Worm (Caenorhabditis elegans) whole organism, young adult: Measurements from ENCODE around the gene srb-11.
A peak's percentile ranks its signal among the peaks of the same experiment; 100 is the strongest.

ENCODE experiments used
- B0261.1 ChIP-seq: sonication (generic microtip); optimal IDR thresholded peaks from 2 replicates; lab custom pipeline; 2016; ENCODE audit warnings: mild to moderate bottlenecking, missing genetic modification characterization, moderate library complexity, missing compliant biosample characterization
- C06A6.2 ChIP-seq: fragments of 200-800 bp; sonication (Bioruptor generic); conservative IDR thresholded peaks from 2 replicates; pipeline ENCODE4 v1.3.6; 2022; ENCODE audit warnings: missing genetic modification characterization, missing compliant biosample characterization
- F33H1.4 ChIP-seq: fragments of 200-800 bp; sonication (Bioruptor generic); IDR thresholded peaks from 2 replicates; pipeline ENCODE4 v1.3.6; 2022; ENCODE audit warnings: missing genetic modification reagents, missing genetic modification characterization, missing compliant biosample characterization
- F49E8.2 ChIP-seq: sonication (generic microtip); optimal IDR thresholded peaks from 3 replicates; lab custom pipeline; 2017; ENCODE audit warnings: missing genetic modification characterization, mild to moderate bottlenecking, missing compliant biosample characterization, antibody characterized with exemption, moderate library complexity; ENCODE audit not compliant: insufficient read depth
- F52B5.7 ChIP-seq: sonication (generic microtip); optimal IDR thresholded peaks from 2 replicates; lab custom pipeline; 2016; ENCODE audit warnings: mild to moderate bottlenecking, missing genetic modification characterization, missing compliant biosample characterization
- F55B11.4 ChIP-seq: sonication (generic microtip); optimal IDR thresholded peaks from 2 replicates; lab custom pipeline; 2016; ENCODE audit warnings: missing compliant biosample characterization, missing genetic modification characterization, borderline replicate concordance; ENCODE audit not compliant: insufficient read depth
- F57C9.4 ChIP-seq: sonication (generic microtip); optimal IDR thresholded peaks from 2 replicates; lab custom pipeline; 2017; ENCODE audit warnings: mild to moderate bottlenecking, missing genetic modification characterization, missing compliant biosample characterization
- Y56A3A.18 ChIP-seq: fragments of 200-800 bp; sonication (Bioruptor generic); IDR thresholded peaks from 2 replicates; pipeline ENCODE4 v1.3.6; 2022; ENCODE audit warnings: missing genetic modification reagents, missing genetic modification characterization, missing compliant biosample characterization
- ZK185.1 ChIP-seq: sonication (generic microtip); optimal IDR thresholded peaks from 2 replicates; lab custom pipeline; 2016; ENCODE audit warnings: mild to moderate bottlenecking, missing genetic modification characterization, missing compliant biosample characterization; ENCODE audit not compliant: poor library complexity, severe bottlenecking
- aptf-2 ChIP-seq: fragments of 200-800 bp; sonication (Bioruptor generic); conservative IDR thresholded peaks from 2 replicates; pipeline ENCODE4 v1.3.6; 2022; ENCODE audit warnings: missing genetic modification reagents, missing genetic modification characterization, missing compliant biosample characterization
- aptf-3 ChIP-seq: fragments of 200-800 bp; sonication (Bioruptor generic); IDR thresholded peaks from 2 replicates; pipeline ENCODE4 v1.3.6; 2022; ENCODE audit warnings: missing genetic modification characterization, missing compliant biosample characterization
- athp-1 ChIP-seq: sonication (generic microtip); optimal IDR thresholded peaks from 2 replicates; lab custom pipeline; 2017; ENCODE audit warnings: mild to moderate bottlenecking, missing genetic modification characterization, missing compliant biosample characterization
- bed-2 ChIP-seq: fragments of 200-800 bp; sonication (Bioruptor generic); IDR thresholded peaks from 2 replicates; pipeline ENCODE4 v1.3.6; 2022; ENCODE audit warnings: missing genetic modification reagents, missing genetic modification characterization, missing compliant biosample characterization
- ceh-100 ChIP-seq: fragments of 200-800 bp; sonication (Bioruptor generic); IDR thresholded peaks from 2 replicates; pipeline ENCODE4 v1.3.6; 2022; ENCODE audit warnings: missing genetic modification reagents, missing genetic modification characterization, missing compliant biosample characterization
- ceh-58 ChIP-seq: fragments of 200-800 bp; sonication (Bioruptor generic); IDR thresholded peaks from 2 replicates; pipeline ENCODE4 v1.3.6; 2022; ENCODE audit warnings: missing genetic modification characterization, missing compliant biosample characterization
- ceh-91 ChIP-seq: fragments of 200-800 bp; sonication (Bioruptor generic); IDR thresholded peaks from 2 replicates; pipeline ENCODE4 v1.3.6; 2022; ENCODE audit warnings: missing genetic modification reagents, missing genetic modification characterization, missing compliant biosample characterization
- dpff-1 ChIP-seq: sonication (generic microtip); optimal IDR thresholded peaks from 2 replicates; lab custom pipeline; 2017; ENCODE audit warnings: mild to moderate bottlenecking, missing genetic modification characterization, missing compliant biosample characterization
- dpl-1 ChIP-seq: fragments of 150-350 bp; optimal IDR thresholded peaks from 2 replicates; lab custom pipeline; 2014; ENCODE audit warnings: missing biosample characterization, missing genetic modification reagents, missing genetic modification characterization
- egl-18 ChIP-seq: fragments of 200-800 bp; sonication (Bioruptor generic); IDR thresholded peaks from 2 replicates; pipeline ENCODE4 v1.3.6; 2022; ENCODE audit warnings: missing genetic modification reagents, missing genetic modification characterization, missing compliant biosample characterization
- ets-4 ChIP-seq: fragments of 200-800 bp; sonication (Bioruptor generic); optimal IDR thresholded peaks from 2 replicates; lab custom pipeline; 2018; ENCODE audit warnings: mild to moderate bottlenecking, missing genetic modification characterization, missing compliant biosample characterization
- hlh-26 ChIP-seq: fragments of 200-800 bp; sonication (Bioruptor generic); conservative IDR thresholded peaks from 2 replicates; pipeline ENCODE4 v1.3.6; 2022; ENCODE audit warnings: missing genetic modification reagents, missing genetic modification characterization, missing compliant biosample characterization
- hmg-1.2 ChIP-seq: fragments of 200-800 bp; sonication (Bioruptor generic); IDR thresholded peaks from 2 replicates; pipeline ENCODE4 v1.3.6; 2022; ENCODE audit warnings: missing genetic modification reagents, missing genetic modification characterization, missing compliant biosample characterization
- lag-1 ChIP-seq: fragments of 200-800 bp; sonication (Bioruptor generic); IDR thresholded peaks from 2 replicates; pipeline ENCODE4 v1.3.6; 2022; ENCODE audit warnings: missing genetic modification reagents, missing genetic modification characterization, missing compliant biosample characterization
- lsy-27 ChIP-seq: sonication (generic microtip); optimal IDR thresholded peaks from 2 replicates; lab custom pipeline; 2017; ENCODE audit warnings: missing genetic modification characterization, mild to moderate bottlenecking, missing compliant biosample characterization, antibody characterized with exemption, missing genotype, borderline replicate concordance; ENCODE audit not compliant: insufficient read depth
- madf-3 ChIP-seq: fragments of 200-800 bp; sonication (Bioruptor generic); IDR thresholded peaks from 2 replicates; pipeline ENCODE4 v1.3.6; 2022; ENCODE audit warnings: missing genetic modification reagents, missing genetic modification characterization, missing compliant biosample characterization
- nfya-2 ChIP-seq: fragments of 200-800 bp; sonication (Bioruptor generic); IDR thresholded peaks from 2 replicates; pipeline ENCODE4 v1.3.6; 2022; ENCODE audit warnings: missing genetic modification reagents, missing genetic modification characterization, missing compliant biosample characterization
- nhr-80 ChIP-seq: sonication (generic microtip); optimal IDR thresholded peaks from 2 replicates; lab custom pipeline; 2016; ENCODE audit warnings: missing genetic modification characterization, missing compliant biosample characterization
- nhr-90 ChIP-seq: sonication (generic microtip); optimal IDR thresholded peaks from 2 replicates; lab custom pipeline; 2016; ENCODE audit warnings: missing genotype, mild to moderate bottlenecking, missing genetic modification characterization, missing compliant biosample characterization
- pha-4 ChIP-seq: fragments of 150-350 bp; sonication (generic microtip); optimal IDR thresholded peaks from 2 replicates; lab custom pipeline; 2014; ENCODE audit warnings: missing biosample characterization, missing genetic modification reagents, missing genetic modification characterization
- rec-8 ChIP-seq, 2 experiments: sonication (generic microtip); optimal IDR thresholded peaks; 2 replicates each; lab custom pipeline; 2016; ENCODE audit warnings: mild to moderate bottlenecking in 2 of 2, missing genetic modification characterization in 2 of 2, missing genetic modification reagents in 2 of 2, missing genotype in 2 of 2, missing biosample characterization in 1 of 2, missing compliant biosample characterization in 1 of 2, moderate library complexity in 1 of 2
- sdz-38 ChIP-seq: sonication (generic microtip); optimal IDR thresholded peaks from 2 replicates; lab custom pipeline; 2016; ENCODE audit warnings: missing genotype, missing genetic modification characterization, missing compliant biosample characterization
- snpc-1.1 ChIP-seq: sonication (generic microtip); optimal IDR thresholded peaks from 2 replicates; lab custom pipeline; 2017; ENCODE audit warnings: missing genetic modification characterization, mild to moderate bottlenecking, missing compliant biosample characterization, antibody characterized with exemption, moderate library complexity, missing genotype, missing genetic modification reagents; ENCODE audit not compliant: insufficient read depth
- snpc-3.4 ChIP-seq: sonication (generic microtip); optimal IDR thresholded peaks from 2 replicates; lab custom pipeline; 2017; ENCODE audit warnings: missing genetic modification characterization, mild to moderate bottlenecking, missing compliant biosample characterization, antibody characterized with exemption, moderate library complexity, missing genotype, missing genetic modification reagents
- tbp1 ChIP-seq: fragments of 200-800 bp; sonication (Bioruptor generic); optimal IDR thresholded peaks from 2 replicates; lab custom pipeline; 2018; ENCODE audit warnings: mild to moderate bottlenecking, missing genetic modification characterization, missing compliant biosample characterization
- xnd-1 ChIP-seq: sonication (generic microtip); optimal IDR thresholded peaks from 2 replicates; lab custom pipeline; 2016; ENCODE audit warnings: missing genotype, missing genetic modification reagents, missing genetic modification characterization, missing compliant biosample characterization
- ztf-3 ChIP-seq: fragments of 200-800 bp; sonication (Bioruptor generic); optimal IDR thresholded peaks from 2 replicates; lab custom pipeline; 2018; ENCODE audit warnings: mild to moderate bottlenecking, missing genetic modification characterization, missing compliant biosample characterization

srb-11 gene

DNA sequence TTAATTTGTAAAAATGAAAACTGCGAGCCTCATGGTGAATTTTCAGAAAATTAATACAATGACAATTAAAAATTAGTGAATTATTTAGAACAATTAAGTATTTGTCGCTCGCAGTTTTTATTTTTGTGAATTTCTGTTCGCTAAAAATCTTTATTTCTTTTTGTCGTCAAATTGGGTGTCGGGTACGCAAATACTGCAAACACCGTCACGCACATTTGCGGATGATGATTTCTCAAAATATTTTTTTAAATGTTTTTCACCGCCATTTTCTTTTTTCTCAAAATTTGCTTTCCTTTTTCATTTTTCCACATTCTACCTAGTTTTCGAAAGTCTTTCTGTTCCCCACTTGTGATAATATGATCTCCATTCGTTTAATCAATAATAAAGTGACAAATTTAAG, 3.8 kb downstream of the srb-11 start (continued):
- TF ChIP-seq F33H1.4 (GFP tag; lab: Robert Waterston, UW) (peak; percentile 34; the same call in 1 of the 2 replicates), aptf-2 (GFP tag; lab: Robert Waterston, UW) (no peak), F52B5.7 (no peak), hmg-1.2 (GFP tag; lab: Robert Waterston, UW) (0 out of 2 replicates have a peak, but pooled peaks have one; percentile 9)

DNA sequence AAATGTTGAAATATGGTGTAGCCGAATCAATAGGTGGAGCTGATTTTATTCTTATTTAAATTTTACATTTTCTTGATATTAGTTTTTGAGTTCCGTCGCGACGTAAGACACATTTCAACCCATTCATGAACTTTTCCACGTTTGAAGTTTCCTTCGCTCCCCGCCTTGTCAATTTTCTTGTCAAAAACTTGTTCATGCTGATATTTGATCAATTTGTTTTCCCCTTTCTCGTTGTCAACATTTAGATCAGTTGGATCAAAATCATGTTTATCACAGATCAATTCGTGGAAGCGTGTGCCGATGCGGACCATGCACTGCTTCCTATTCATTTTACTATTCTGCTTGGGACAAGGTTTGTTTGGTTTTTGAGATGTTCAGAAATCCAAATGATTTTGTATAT, 9.8 kb downstream of the srb-11 start, which contains the start of gene chtb-2:
Gene chtb-2, plus strand, starts transcription at position 301 of the 400 bp plus-strand sequence.
- TF ChIP-seq B0261.1 (tag; lab: Kevin White, UChicago) (no peak), ets-4 (GFP tag; lab: Kevin White, UChicago) (no peak), nhr-80 (tag; lab: Kevin White, UChicago) (no peak), nfya-2 (no peak), pha-4 (tag; lab: Kevin White, UChicago) (no peak), athp-1 (tag; lab: Kevin White, UChicago) (no peak), ceh-100 (no peak), ceh-91 (GFP tag; lab: Robert Waterston, UW) (no peak), Y56A3A.18 (GFP tag; lab: Robert Waterston, UW) (no peak), sdz-38 (tag; lab: Kevin White, UChicago) (no peak), dpff-1 (tag; lab: Kevin White, UChicago) (no peak), egl-18 (GFP tag; lab: Robert Waterston, UW) (no peak), snpc-3.4 (tag; lab: Kevin White, UChicago) (no peak), xnd-1 (tag; lab: Kevin White, UChicago) (no peak), F55B11.4 (tag; lab: Kevin White, UChicago) (no peak)

DNA sequence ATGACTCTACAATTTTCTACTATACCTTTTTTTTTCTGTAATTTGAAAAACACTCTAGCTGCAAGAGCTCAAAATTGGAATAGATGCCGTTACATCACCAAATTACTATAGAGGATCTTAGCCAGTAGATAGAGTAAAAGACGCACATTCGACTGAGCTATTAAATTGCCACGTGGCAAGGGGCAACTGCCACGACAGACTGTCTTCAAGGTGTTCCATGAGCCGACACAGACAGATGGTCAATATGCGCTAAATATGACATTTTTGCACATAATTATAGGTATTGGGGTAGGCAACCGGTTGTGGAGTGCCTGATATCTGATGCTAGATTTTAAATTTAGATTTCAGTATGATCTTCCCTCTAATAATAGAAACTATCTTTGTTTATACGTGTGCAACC, 13.3 kb downstream of the srb-11 start:
- no peak for TF ChIP-seq ZK185.1 (tag; lab: Kevin White, UChicago)
- TF ChIP-seq F52B5.7 = no peak
- TF ChIP-seq dpl-1 (GFP tag; lab: Kevin White, UChicago) = no peak
- TF ChIP-seq bed-2 (GFP tag; lab: Robert Waterston, UW) = no peak
- no peak for TF ChIP-seq F49E8.2 (tag; lab: Kevin White, UChicago)
- TF ChIP-seq C06A6.2 (GFP tag; lab: Robert Waterston, UW) = no peak
- no peak for TF ChIP-seq madf-3 (GFP tag; lab: Robert Waterston, UW)
- no peak for TF ChIP-seq egl-18 (GFP tag; lab: Robert Waterston, UW)
- TF ChIP-seq hlh-26 (GFP tag; lab: Robert Waterston, UW) = no peak
- no peak for TF ChIP-seq nhr-90 (tag; lab: Kevin White, UChicago)
- TF ChIP-seq tbp1 (GFP tag; lab: Kevin White, UChicago) = no peak
- no peak for TF ChIP-seq ztf-3 (GFP tag; lab: Kevin White, UChicago)
- TF ChIP-seq snpc-1.1 (tag; lab: Kevin White, UChicago) = no peak

DNA sequence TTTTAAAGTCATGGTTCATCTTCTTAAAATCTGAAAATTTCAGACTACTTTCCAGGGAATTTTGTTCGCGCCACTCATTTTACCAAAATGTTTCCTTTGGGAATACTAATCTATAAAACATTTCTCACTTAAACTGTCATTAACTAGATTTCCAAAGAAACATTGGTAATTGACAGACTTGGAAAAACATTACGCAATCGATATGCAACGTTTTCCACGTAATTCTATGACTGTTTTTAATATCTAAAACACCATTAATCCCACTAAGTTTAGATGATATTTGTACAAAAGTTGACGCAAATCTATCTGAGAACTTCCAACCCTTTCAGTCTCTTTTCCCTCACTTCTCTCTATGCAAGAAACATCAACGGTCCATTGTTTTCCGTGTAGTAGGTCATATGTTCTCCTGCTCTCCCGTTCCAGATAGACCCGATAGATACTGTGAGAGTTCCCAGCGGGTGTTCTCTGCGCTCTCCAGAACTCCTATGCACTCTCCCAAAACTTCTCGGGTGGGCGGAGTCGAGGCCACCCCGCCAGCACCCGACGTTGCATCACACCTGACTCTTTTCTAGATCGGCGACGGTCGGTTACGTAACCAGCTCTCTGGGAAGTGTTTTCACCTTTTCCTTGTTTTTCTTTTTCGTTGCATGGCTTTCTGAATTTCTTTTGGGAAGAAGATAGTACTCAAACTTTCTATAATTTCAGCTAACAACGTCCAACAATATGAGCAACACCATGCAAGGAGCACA, 14.3 kb downstream of the srb-11 start, which contains the start of gene zip-8:
Gene zip-8, plus strand, starts transcription at position 700 of the 749 bp plus-strand sequence.
- TF ChIP-seq snpc-3.4 (tag; lab: Kevin White, UChicago) (no peak), ceh-58 (GFP tag; lab: Robert Waterston, UW) (no peak), aptf-3 (no peak), F57C9.4 (tag; lab: Kevin White, UChicago) (no peak), athp-1 (tag; lab: Kevin White, UChicago) (no peak), lag-1 (GFP tag; lab: Robert Waterston, UW) (no peak), C06A6.2 (GFP tag; lab: Robert Waterston, UW) (no peak), rec-8 (tag; optimal IDR thresholded peaks at IDR 0.05; lab: Kevin White, UChicago) (no peak), lsy-27 (tag; lab: Kevin White, UChicago) (no peak)
